Worm (Caenorhabditis elegans): ENCODE data around the gene C31B8.9.

ce11 chrV:2941405-2941804 lies 28.6 kb upstream of the C31B8.9 start, which contains the start of gene srw-143:
- TF ChIP-seq egl-27 (tag; optimal IDR thresholded peaks at IDR 0.05) (no peak), aly-2 (tag; optimal IDR thresholded peaks at IDR 0.05) (no peak), pqm-1 (tag; optimal IDR thresholded peaks at IDR 0.05) (no peak), daf-12 (tag; optimal IDR thresholded peaks at IDR 0.05) (no peak), unc-62 (GFP tag; optimal IDR thresholded peaks at IDR 0.05) (no peak), nhr-12 (tag; optimal IDR thresholded peaks at IDR 0.05) (no peak), ceh-82 (tag; optimal IDR thresholded peaks at IDR 0.05) (no peak), lin-15B (tag; optimal IDR thresholded peaks at IDR 0.05) (no peak), fos-1 (tag; optimal IDR thresholded peaks at IDR 0.05) (no peak), pha-4 (tag; optimal IDR thresholded peaks at IDR 0.05) (no peak), ZK546.5 (tag; optimal IDR thresholded peaks at IDR 0.05) (no peak), ama-1 (optimal IDR thresholded peaks at IDR 0.05) (no peak), ztf-4 (tag; optimal IDR thresholded peaks at IDR 0.05) (no peak), zag-1 (tag; optimal IDR thresholded peaks at IDR 0.05) (no peak)

Measured in whole organism, L3 larva.